Fruit fly (Drosophila melanogaster) whole organism, adult: ENCODE measurements around the gene Pkc98E.

Experiments
- CG11617 ChIP-seq: fragments of 200-800 bp; sonication (Bioruptor generic); optimal IDR thresholded peaks from 2 replicates; lab custom pipeline; 2017; ENCODE audit warnings: mild to moderate bottlenecking, missing biosample characterization, missing genetic modification reagents, missing genetic modification characterization
- CG12768 ChIP-seq: fragments of 200-800 bp; sonication (Bioruptor generic); optimal IDR thresholded peaks from 2 replicates; lab custom pipeline; 2017; ENCODE audit warnings: missing biosample characterization, missing genetic modification characterization, mild to moderate bottlenecking, moderate library complexity, missing genetic modification reagents
- CG14711 ChIP-seq: fragments of 200-800 bp; sonication (Bioruptor generic); optimal IDR thresholded peaks from 2 replicates; lab custom pipeline; 2018; ENCODE audit warnings: missing biosample characterization, mild to moderate bottlenecking, missing genetic modification characterization, moderate library complexity
- CG1620 ChIP-seq: fragments of 200-800 bp; sonication (Bioruptor generic); optimal IDR thresholded peaks from 2 replicates; lab custom pipeline; 2016; ENCODE audit warnings: missing biosample characterization, missing genetic modification characterization
- CG33017 ChIP-seq: fragments of 200-800 bp; sonication (Bioruptor generic); optimal IDR thresholded peaks from 2 replicates; lab custom pipeline; 2018; ENCODE audit warnings: missing biosample characterization, mild to moderate bottlenecking, missing genetic modification characterization, moderate library complexity
- CG5204 ChIP-seq: fragments of 200-800 bp; sonication (Bioruptor generic); optimal IDR thresholded peaks from 2 replicates; lab custom pipeline; 2016; ENCODE audit warnings: missing biosample characterization, missing genetic modification characterization
- CG7045 ChIP-seq: fragments of 200-800 bp; sonication (Bioruptor generic); optimal IDR thresholded peaks from 2 replicates; lab custom pipeline; 2017; ENCODE audit warnings: missing biosample characterization, mild to moderate bottlenecking, missing genetic modification characterization
- CG7101 ChIP-seq: fragments of 200-800 bp; sonication (Bioruptor generic); optimal IDR thresholded peaks from 2 replicates; lab custom pipeline; 2018; ENCODE audit warnings: missing biosample characterization, mild to moderate bottlenecking, missing genetic modification characterization, moderate library complexity
- Clk ChIP-seq: fragments of 200-800 bp; sonication (Bioruptor generic); optimal IDR thresholded peaks from 2 replicates; lab custom pipeline; 2017; ENCODE audit warnings: missing biosample characterization, missing genetic modification characterization
- Crg-1 ChIP-seq: fragments of 200-800 bp; sonication (Bioruptor generic); optimal IDR thresholded peaks from 2 replicates; lab custom pipeline; 2016; ENCODE audit warnings: missing biosample characterization, missing genetic modification characterization
- Hr96 ChIP-seq: fragments of 200-800 bp; sonication (Bioruptor generic); optimal IDR thresholded peaks from 2 replicates; lab custom pipeline; 2016; ENCODE audit warnings: missing biosample characterization, missing genetic modification characterization
- Mnt ChIP-seq: fragments of 200-800 bp; sonication (Bioruptor generic); optimal IDR thresholded peaks from 2 replicates; lab custom pipeline; 2016; ENCODE audit warnings: missing biosample characterization, mild to moderate bottlenecking, missing genetic modification characterization
- bab1 ChIP-seq: fragments of 200-800 bp; sonication (Bioruptor generic); optimal IDR thresholded peaks from 3 replicates; lab custom pipeline; 2019; ENCODE audit warnings: missing biosample characterization, mild to moderate bottlenecking, missing genetic modification characterization, moderate library complexity
- cic ChIP-seq: fragments of 200-800 bp; sonication (Bioruptor generic); optimal IDR thresholded peaks from 2 replicates; lab custom pipeline; 2017; ENCODE audit warnings: missing biosample characterization, mild to moderate bottlenecking, missing genetic modification characterization, moderate library complexity
- cnc ChIP-seq, 2 experiments: fragments of >200 bp; optimal IDR thresholded peaks; 2 replicates each; lab custom pipeline; 2017
- kay ChIP-seq: fragments of 200-800 bp; sonication (Bioruptor generic); peaks from one replicate; lab custom pipeline; 2016; ENCODE audit warnings: missing biosample characterization, missing genetic modification characterization, borderline replicate concordance
- ovo ChIP-seq: fragments of 200-800 bp; sonication (Bioruptor generic); optimal IDR thresholded peaks from 2 replicates; lab custom pipeline; 2016; ENCODE audit warnings: missing biosample characterization, missing genetic modification characterization
- pad ChIP-seq: fragments of 200-800 bp; sonication (Bioruptor generic); optimal IDR thresholded peaks from 3 replicates; lab custom pipeline; 2017; ENCODE audit warnings: missing biosample characterization, missing genetic modification characterization, mild to moderate bottlenecking, moderate library complexity, missing genetic modification reagents
- tj ChIP-seq: fragments of 200-800 bp; sonication (Bioruptor generic); optimal IDR thresholded peaks from 3 replicates; lab custom pipeline; 2017; ENCODE audit warnings: missing biosample characterization, mild to moderate bottlenecking, missing genetic modification characterization, moderate library complexity
- toe ChIP-seq: fragments of 200-800 bp; sonication (Bioruptor generic); optimal IDR thresholded peaks from 2 replicates; lab custom pipeline; 2016; ENCODE audit warnings: missing biosample characterization, missing genetic modification characterization

Gene Pkc98E

DNA sequence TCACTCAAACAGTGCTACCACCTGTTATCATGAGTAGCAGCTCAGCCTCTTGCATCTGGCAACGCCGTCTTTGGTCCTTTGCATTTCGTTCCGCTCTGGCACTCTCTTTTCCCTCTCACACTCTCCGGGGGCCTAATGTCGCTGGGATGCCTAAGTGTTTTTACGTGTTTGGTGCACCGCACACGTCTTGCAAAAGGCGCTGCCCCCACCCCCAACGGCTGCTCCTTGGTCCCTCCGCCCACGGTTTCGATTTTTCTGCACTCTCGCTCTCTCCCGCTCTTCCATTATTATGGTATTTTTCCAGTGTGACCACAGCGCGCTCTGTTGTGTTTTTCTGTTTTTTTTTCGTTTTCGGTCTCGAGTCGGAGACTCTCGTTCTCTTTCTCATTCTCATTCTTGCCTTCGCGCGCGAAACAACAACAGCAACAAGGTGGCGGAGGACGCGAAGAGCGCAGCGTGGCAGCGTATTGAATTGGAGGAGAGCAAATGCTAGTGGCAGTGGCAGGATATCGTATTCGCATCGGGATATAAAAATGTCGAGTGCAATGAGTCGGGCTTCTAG is 49.1 kb downstream of the Pkc98E start:
- TF ChIP-seq CG33017 (tag; lab: Kevin White, UChicago) (no peak), CG12768 (GFP tag; lab: Kevin White, UChicago) (no peak), pad (GFP tag; lab: Kevin White, UChicago) (no peak), CG7101 (no peak), CG14711 (no peak), cnc (optimal IDR thresholded peaks at IDR 0.05; lab: Kevin White, UChicago) (no peak), toe (no peak), ovo (no peak), Hr96 (GFP tag; lab: Kevin White, UChicago) (no peak)

DNA sequence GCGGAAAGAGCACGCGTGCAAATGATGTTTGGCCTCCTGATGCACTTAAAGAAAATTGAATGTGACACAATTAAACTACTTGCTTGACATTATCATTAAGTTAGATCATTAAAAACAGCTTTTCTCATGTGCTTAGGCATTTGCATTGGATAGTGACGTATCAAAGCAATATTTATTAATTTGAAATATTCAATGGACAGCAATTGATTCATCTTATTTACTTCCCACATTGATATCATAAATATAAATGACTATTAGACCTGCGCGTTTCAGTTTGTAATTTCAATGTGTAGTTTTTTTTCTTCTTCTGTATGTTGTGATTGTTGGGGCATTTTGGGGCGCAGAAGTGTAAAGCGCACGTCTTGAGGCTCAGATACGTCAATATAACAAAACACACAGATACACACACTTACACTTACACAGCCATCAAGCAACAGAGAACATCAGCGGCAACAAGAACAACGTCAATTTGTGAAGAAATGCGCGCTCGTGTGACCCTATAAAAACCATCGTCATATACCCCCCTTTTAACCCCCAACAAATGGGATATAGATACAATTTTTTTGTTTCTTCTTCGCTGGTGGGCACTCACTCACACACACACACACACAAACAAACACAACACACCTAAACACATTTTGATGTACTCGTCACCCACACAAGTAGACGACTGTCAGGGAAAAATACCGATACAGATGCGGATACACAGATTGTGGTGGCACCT is 50.1 kb downstream of the Pkc98E start:
- TF ChIP-seq CG33017 (tag; lab: Kevin White, UChicago) (no peak), cic (no peak), pad (GFP tag; lab: Kevin White, UChicago) (no peak), CG1620 (GFP tag; lab: Kevin White, UChicago) (no peak), kay (peak; percentile 47), CG5204 (GFP tag; lab: Kevin White, UChicago) (peak; percentile 7), CG14711 (peak; percentile 21)

DNA sequence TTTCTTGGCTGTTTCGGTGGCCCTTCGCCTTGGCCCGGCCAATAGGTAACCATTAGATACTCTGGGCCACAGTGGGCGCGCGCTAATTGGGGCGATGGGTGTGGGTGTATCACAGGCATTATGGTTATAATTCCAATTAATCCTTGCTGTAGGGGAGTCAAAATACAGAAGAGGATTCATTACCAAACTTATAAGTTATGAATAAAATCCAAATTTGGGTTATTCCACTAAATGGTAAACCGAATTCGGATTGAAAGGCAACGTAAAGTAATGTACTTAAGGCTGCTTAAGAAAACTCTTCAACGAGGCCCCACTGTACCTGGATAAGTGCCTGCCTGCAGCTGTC is 50.7 kb downstream of the Pkc98E start:
- TF ChIP-seq tj (no peak), Mnt (no peak), CG33017 (tag; lab: Kevin White, UChicago) (no peak), cnc (optimal IDR thresholded peaks at IDR 0.05; lab: Kevin White, UChicago) (no peak), Clk (GFP tag; lab: Kevin White, UChicago) (no peak), Hr96 (GFP tag; lab: Kevin White, UChicago) (no peak), toe (no peak), cic (no peak), CG7045 (GFP tag; lab: Kevin White, UChicago) (no peak), CG14711 (no peak), kay (no peak), CG11617 (GFP tag; lab: Kevin White, UChicago) (no peak), CG7101 (no peak), ovo (no peak), pad (GFP tag; lab: Kevin White, UChicago) (no peak), Crg-1 (GFP tag; lab: Kevin White, UChicago) (no peak), bab1 (GFP tag; lab: Kevin White, UChicago) (no peak)

DNA sequence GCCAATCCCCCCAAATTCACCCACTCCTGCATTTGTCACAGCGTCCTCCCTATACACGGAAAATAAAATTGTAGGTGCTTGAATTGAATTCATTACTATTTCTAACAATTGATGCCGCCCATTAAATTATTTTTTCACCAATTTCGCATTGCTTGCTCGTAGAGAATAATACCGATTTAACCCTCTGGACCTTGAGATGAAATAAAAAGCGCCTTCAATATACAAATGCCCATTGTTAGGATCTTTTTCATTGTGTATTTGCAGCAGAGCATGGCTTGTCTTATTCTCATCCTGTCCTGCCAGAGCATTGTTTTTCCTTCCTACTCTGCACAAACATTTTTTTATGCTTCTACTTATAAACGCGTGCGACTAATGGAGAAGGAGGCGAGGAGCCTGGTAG is 52.7 kb downstream of the Pkc98E start:
- TF ChIP-seq bab1 (GFP tag; lab: Kevin White, UChicago) (no peak), CG1620 (GFP tag; lab: Kevin White, UChicago) (no peak)

DNA sequence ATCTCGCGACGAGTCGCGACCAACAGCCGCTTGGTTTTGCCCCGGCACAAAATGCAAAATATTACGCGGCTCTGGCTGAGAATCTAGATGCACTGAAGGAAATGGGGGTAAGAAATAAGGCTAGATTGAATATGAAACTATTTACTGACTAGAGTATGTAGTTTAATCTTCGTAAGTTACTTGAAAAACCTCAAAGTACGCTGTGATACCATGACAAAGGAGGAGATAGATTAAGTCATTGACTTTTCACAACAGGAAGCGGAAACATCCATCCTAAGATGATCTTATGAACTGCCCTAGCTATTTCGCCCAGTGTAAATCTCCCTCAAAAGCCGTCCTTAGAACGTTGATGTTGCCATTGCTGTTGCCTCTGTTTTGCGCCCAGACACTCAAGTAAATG is 55.2 kb downstream of the Pkc98E start:
- TF ChIP-seq CG7045 (GFP tag; lab: Kevin White, UChicago) (peak; percentile 21), Clk (GFP tag; lab: Kevin White, UChicago) (peak; percentile 25), CG11617 (GFP tag; lab: Kevin White, UChicago) (no peak)

DNA sequence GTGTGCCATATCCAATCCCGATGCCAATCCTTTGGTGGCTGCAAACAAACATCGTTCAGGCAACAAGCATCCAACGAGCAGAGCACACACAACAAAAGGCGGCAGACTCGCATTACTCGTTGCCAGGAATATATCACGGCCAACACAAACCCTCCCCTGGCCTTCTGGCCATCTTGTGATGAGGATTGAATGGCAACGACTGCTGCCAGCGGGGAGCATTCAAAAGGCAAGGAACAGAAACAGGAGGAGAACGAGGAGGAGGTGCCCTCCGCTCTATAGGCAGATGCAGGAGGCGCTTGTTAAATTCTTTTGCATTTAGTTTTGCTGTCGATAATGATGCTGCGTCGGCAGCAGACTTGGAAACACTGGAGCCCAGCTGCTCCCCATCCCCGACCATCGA is 56.6 kb downstream of the Pkc98E start:
- TF ChIP-seq CG33017 (tag; lab: Kevin White, UChicago) (no peak), ovo (no peak), cnc (optimal IDR thresholded peaks at IDR 0.05; lab: Kevin White, UChicago) (no peak), CG12768 (GFP tag; lab: Kevin White, UChicago) (no peak), Clk (GFP tag; lab: Kevin White, UChicago) (no peak), Hr96 (GFP tag; lab: Kevin White, UChicago) (no peak), tj (no peak), kay (no peak), CG11617 (GFP tag; lab: Kevin White, UChicago) (no peak), CG1620 (GFP tag; lab: Kevin White, UChicago) (no peak), cic (no peak)

DNA sequence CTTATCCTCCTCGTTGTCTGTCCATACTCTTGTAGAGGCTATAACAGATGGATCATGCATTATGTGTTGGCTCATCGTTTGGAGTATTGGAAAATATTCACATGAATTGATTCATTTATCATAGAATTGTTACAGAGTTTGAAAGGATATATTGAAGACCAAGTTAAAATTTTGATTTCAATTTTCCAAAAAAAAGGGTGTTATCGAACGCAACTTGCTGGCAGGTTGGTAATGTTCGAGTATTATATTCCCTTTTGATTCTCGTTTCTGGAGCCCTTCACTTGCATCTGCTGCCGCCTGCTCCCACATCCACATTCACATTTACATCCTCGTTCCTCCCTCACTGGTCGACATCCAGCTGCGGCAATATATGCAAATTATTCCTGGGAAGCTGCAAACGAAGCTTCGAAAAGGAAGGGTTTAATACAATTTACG is 57.1 kb downstream of the Pkc98E start:
- no peak for TF ChIP-seq kay
- TF ChIP-seq cnc (optimal IDR thresholded peaks at IDR 0.05; lab: Kevin White, UChicago) = no peak
- no peak for TF ChIP-seq ovo
- no peak for TF ChIP-seq CG7045 (GFP tag; lab: Kevin White, UChicago)
- no peak for TF ChIP-seq CG12768 (GFP tag; lab: Kevin White, UChicago)
- no peak for TF ChIP-seq CG1620 (GFP tag; lab: Kevin White, UChicago)
- TF ChIP-seq bab1 (GFP tag; lab: Kevin White, UChicago) = no peak
- TF ChIP-seq tj = no peak
- no peak for TF ChIP-seq toe
- no peak for TF ChIP-seq CG5204 (GFP tag; lab: Kevin White, UChicago)
- no peak for TF ChIP-seq cic
- TF ChIP-seq CG14711 = no peak
- no peak for TF ChIP-seq Hr96 (GFP tag; lab: Kevin White, UChicago)
- TF ChIP-seq CG7101 = no peak
- TF ChIP-seq pad (GFP tag; lab: Kevin White, UChicago) = no peak
- TF ChIP-seq Crg-1 (GFP tag; lab: Kevin White, UChicago) = no peak
- TF ChIP-seq Clk (GFP tag; lab: Kevin White, UChicago) = no peak
- no peak for TF ChIP-seq CG33017 (tag; lab: Kevin White, UChicago)
- no peak for TF ChIP-seq Mnt
- no peak for TF ChIP-seq CG11617 (GFP tag; lab: Kevin White, UChicago)
